Fruit fly (Drosophila melanogaster): ENCODE results near the gene Mtch.
A peak's percentile ranks its signal among the peaks of the same experiment; 100 is the strongest.

Gene Mtch

dm6 chr3L:180262-180543 lies 4.2 kb upstream of the Mtch start:
- TF ChIP-seq D1 (tag; optimal IDR thresholded peaks at IDR 0.05) (no peak), gl (tag; optimal IDR thresholded peaks at IDR 0.05) (no peak), CG10348 (GFP tag; IDR thresholded peaks at IDR 0.05) (no peak), EcR (GFP tag; optimal IDR thresholded peaks at IDR 0.05) (no peak), Snoo (tag; optimal IDR thresholded peaks at IDR 0.05) (no peak), Ets98B (GFP tag; IDR thresholded peaks at IDR 0.05) (no peak), CG13204 (GFP tag; optimal IDR thresholded peaks at IDR 0.05) (no peak), fd96Ca (GFP tag; IDR thresholded peaks at IDR 0.05) (no peak), CG12605 (GFP tag; IDR thresholded peaks at IDR 0.05) (no peak)

DNA sequence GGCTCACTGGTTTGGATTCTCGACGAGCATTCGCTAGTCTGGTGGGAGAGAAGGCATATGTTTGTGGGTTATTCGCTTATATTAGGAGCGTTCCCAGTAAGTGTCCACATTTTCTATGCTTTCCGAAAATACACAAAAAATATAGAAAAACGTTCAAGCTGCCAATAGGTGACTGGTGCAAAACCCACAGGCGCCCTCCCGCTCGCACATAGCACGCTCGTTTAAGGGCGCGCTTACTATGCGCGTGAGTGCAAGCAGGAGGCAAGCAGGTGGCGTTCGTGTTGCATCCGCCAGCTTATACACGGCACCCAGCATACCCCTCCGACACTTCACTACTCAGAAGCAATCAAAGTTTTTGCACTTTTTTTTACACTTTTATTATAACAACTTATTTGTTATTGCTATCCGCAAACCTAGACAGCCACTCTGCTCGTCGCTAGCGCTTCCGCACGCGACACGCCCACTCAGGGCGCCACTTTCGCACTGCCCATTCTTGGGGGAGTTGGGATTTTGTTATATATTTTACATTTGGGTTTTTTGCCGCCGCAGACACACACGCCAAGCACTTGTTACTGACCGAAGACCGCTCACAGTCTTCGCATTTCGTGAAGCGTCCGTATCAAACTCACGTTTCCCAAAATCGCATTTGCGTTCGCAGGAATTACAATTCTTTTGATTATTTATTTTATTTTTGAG lies 14.8 kb downstream of the Mtch start:
- TF ChIP-seq CG4496 (GFP tag; IDR thresholded peaks at IDR 0.05) (peak; percentile 61), D1 (tag; optimal IDR thresholded peaks at IDR 0.05) (no peak), Ets98B (GFP tag; IDR thresholded peaks at IDR 0.05) (peak; percentile 52), CG32121 (GFP tag; IDR thresholded peaks at IDR 0.05) (peak; percentile 34; the same call in 1 of the 2 replicates), CG15710 (tag; optimal IDR thresholded peaks at IDR 0.05) (peak; percentile 43), rn (GFP tag; IDR thresholded peaks at IDR 0.05) (peak; percentile 69), Snoo (tag; optimal IDR thresholded peaks at IDR 0.05) (no peak), CG9948 (tag; optimal IDR thresholded peaks at IDR 0.05) (no peak), fd96Ca (GFP tag; IDR thresholded peaks at IDR 0.05) (peak; percentile 55; the same call in 2 of the 3 replicates)

- TF ChIP-seq Snoo (tag; optimal IDR thresholded peaks at IDR 0.05) (peak; percentile 22), CG32121 (GFP tag; IDR thresholded peaks at IDR 0.05) (no peak), fd96Ca (GFP tag; IDR thresholded peaks at IDR 0.05) (no peak; the same call in 1 of the 3 replicates), rn (GFP tag; IDR thresholded peaks at IDR 0.05) (peak; percentile 58), Pif1A (GFP tag; optimal IDR thresholded peaks at IDR 0.05) (no peak), CG4496 (GFP tag; IDR thresholded peaks at IDR 0.05) (peak; percentile 64; the same call in 1 of the 3 replicates), CG10348 (GFP tag; IDR thresholded peaks at IDR 0.05) (no peak), Pif1B (GFP tag; optimal IDR thresholded peaks at IDR 0.05) (no peak), CG14655 (GFP tag; optimal IDR thresholded peaks at IDR 0.05) (no peak), CG12605 (GFP tag; IDR thresholded peaks at IDR 0.05) (no peak), CG15710 (tag; optimal IDR thresholded peaks at IDR 0.05) (peak; percentile 61), Ets98B (GFP tag; IDR thresholded peaks at IDR 0.05) (peak; percentile 36; the same call in 1 of the 2 replicates), CG8301 (tag; optimal IDR thresholded peaks at IDR 0.05) (no peak), CG34367 (tag; optimal IDR thresholded peaks at IDR 0.05) (peak; percentile 41), CG17806 (tag; optimal IDR thresholded peaks at IDR 0.05) (peak; percentile 44), CG9948 (tag; optimal IDR thresholded peaks at IDR 0.05) (peak; percentile 53), EcR (GFP tag; optimal IDR thresholded peaks at IDR 0.05) (no peak), D1 (tag; optimal IDR thresholded peaks at IDR 0.05) (no peak), gl (tag; optimal IDR thresholded peaks at IDR 0.05) (no peak), CG13204 (GFP tag; optimal IDR thresholded peaks at IDR 0.05) (no peak), CG8159 (tag; optimal IDR thresholded peaks at IDR 0.05) (peak; percentile 66)
Observed at dm6 chr3L:199754-200596, 15.5 kb downstream of the Mtch start, which contains the start of the genes rno and mri. TSS of gene rno (minus strand) at chr3L:199762. TSS of gene mri (plus strand) at chr3L:200174.

- TF ChIP-seq gl (tag; optimal IDR thresholded peaks at IDR 0.05) (peak; percentile 29), CG4496 (GFP tag; IDR thresholded peaks at IDR 0.05) (no peak)
Observed at dm6 chr3L:203536-204135, 19.2 kb downstream of the Mtch start, which contains the start of gene NitFhit. TSS of gene NitFhit (plus strand) at chr3L:203730.

- TF ChIP-seq CG8159 (tag; optimal IDR thresholded peaks at IDR 0.05), result peak; percentile 98
- no peak for TF ChIP-seq D1 (tag; optimal IDR thresholded peaks at IDR 0.05)
- TF ChIP-seq CG13204 (GFP tag; optimal IDR thresholded peaks at IDR 0.05), result no peak
- TF ChIP-seq CG17806 (tag; optimal IDR thresholded peaks at IDR 0.05), result peak; percentile 96
- peak; percentile 64; the same call in 1 of the 2 replicates for TF ChIP-seq CG10348 (GFP tag; IDR thresholded peaks at IDR 0.05)
- TF ChIP-seq CG4496 (GFP tag; IDR thresholded peaks at IDR 0.05), result peak; percentile 96
- TF ChIP-seq CG9948 (tag; optimal IDR thresholded peaks at IDR 0.05), result peak; percentile 94
- TF ChIP-seq CG15710 (tag; optimal IDR thresholded peaks at IDR 0.05), result peak; percentile 98
- peak; percentile 96 for TF ChIP-seq CG8301 (tag; optimal IDR thresholded peaks at IDR 0.05)
- TF ChIP-seq Snoo (tag; optimal IDR thresholded peaks at IDR 0.05), result peak; percentile 94
- TF ChIP-seq EcR (GFP tag; optimal IDR thresholded peaks at IDR 0.05), result peak; percentile 59
- TF ChIP-seq gl (tag; optimal IDR thresholded peaks at IDR 0.05), result peak; percentile 92
- peak; percentile 90 for TF ChIP-seq fd96Ca (GFP tag; IDR thresholded peaks at IDR 0.05)
- TF ChIP-seq Ets98B (GFP tag; IDR thresholded peaks at IDR 0.05), result peak; percentile 97
- no peak for TF ChIP-seq CG14655 (GFP tag; optimal IDR thresholded peaks at IDR 0.05)
- TF ChIP-seq rn (GFP tag; IDR thresholded peaks at IDR 0.05), result peak; percentile 88
- peak; percentile 97 for TF ChIP-seq CG12605 (GFP tag; IDR thresholded peaks at IDR 0.05)
- TF ChIP-seq CG32121 (GFP tag; IDR thresholded peaks at IDR 0.05), result peak; percentile 97
- no peak for TF ChIP-seq Pif1B (GFP tag; optimal IDR thresholded peaks at IDR 0.05)
- peak; percentile 96 for TF ChIP-seq CG34367 (tag; optimal IDR thresholded peaks at IDR 0.05)
Observed at dm6 chr3L:205723-206284, 21.4 kb downstream of the Mtch start, which contains the start of the genes Gk1 and CG13876. TSS of gene Gk1 (minus strand) at chr3L:205844. TSS of gene CG13876 (plus strand) at chr3L:206134.

Data from whole organism, pupa.